Fruit fly (Drosophila melanogaster) whole organism, wandering third instar larva: ENCODE measurements around the gene ClpX.
A peak's percentile ranks its signal among the peaks of the same experiment; 100 is the strongest.

Source experiments
- Abd-B ChIP-seq: fragments of >200 bp; optimal IDR thresholded peaks from 2 replicates; lab custom pipeline; 2017; ENCODE audit warnings: missing biosample characterization, missing genetic modification characterization
- CG9705 ChIP-seq: fragments of 200-800 bp; sonication (Bioruptor generic); optimal IDR thresholded peaks from 2 replicates; lab custom pipeline; 2018; ENCODE audit warnings: missing biosample characterization, mild to moderate bottlenecking, missing genetic modification characterization
- Dfd ChIP-seq: fragments of >200 bp; optimal IDR thresholded peaks from 2 replicates; lab custom pipeline; 2017; ENCODE audit warnings: missing biosample characterization, missing genetic modification characterization
- Dif ChIP-seq: fragments of 200-275, 200-300 bp; sonication (Bioruptor generic); optimal IDR thresholded peaks from 2 replicates; lab custom pipeline; 2018; ENCODE audit warnings: missing biosample characterization, missing genetic modification characterization; ENCODE audit not compliant: partially characterized antibody
- GATAd ChIP-seq: sonication (Bioruptor generic); optimal IDR thresholded peaks from 2 replicates; lab custom pipeline; 2016; ENCODE audit warnings: missing biosample characterization, missing genetic modification characterization
- HLH106 ChIP-seq: fragments of 200-800 bp; optimal IDR thresholded peaks from 3 replicates; lab custom pipeline; 2019; ENCODE audit warnings: missing biosample characterization, mild to moderate bottlenecking, missing genetic modification characterization, moderate library complexity
- Hnf4 ChIP-seq: fragments of 200-800 bp; sonication (Bioruptor generic); optimal IDR thresholded peaks from 2 replicates; lab custom pipeline; 2016; ENCODE audit warnings: missing biosample characterization, mild to moderate bottlenecking, missing genetic modification characterization
- Hr78 ChIP-seq: fragments of >200 bp; optimal IDR thresholded peaks from 2 replicates; lab custom pipeline; 2017; ENCODE audit warnings: missing biosample characterization, missing genetic modification characterization
- Hr83 ChIP-seq: fragments of 200-300 bp; sonication (Bioruptor generic); optimal IDR thresholded peaks from 2 replicates; lab custom pipeline; 2016; ENCODE audit warnings: missing biosample characterization, mild to moderate bottlenecking, missing genetic modification characterization, moderate library complexity; ENCODE audit not compliant: poor library complexity, severe bottlenecking
- Mio ChIP-seq: sonication (Bioruptor generic); optimal IDR thresholded peaks from 2 replicates; lab custom pipeline; 2016; ENCODE audit warnings: missing biosample characterization, missing genetic modification characterization
- Myc ChIP-seq: fragments of >200 bp; optimal IDR thresholded peaks from 2 replicates; lab custom pipeline; 2017
- N ChIP-seq: fragments of >200 bp; optimal IDR thresholded peaks from 2 replicates; lab custom pipeline; 2018; ENCODE audit warnings: missing biosample characterization, missing external identifiers, missing genetic modification characterization
- OdsH ChIP-seq: fragments of 200-800 bp; sonication (Bioruptor generic); optimal IDR thresholded peaks from 2 replicates; lab custom pipeline; 2016; ENCODE audit warnings: missing biosample characterization, mild to moderate bottlenecking, missing genetic modification characterization
- Rel ChIP-seq, 2 experiments: fragments of 200-800 bp; sonication (Bioruptor generic) in 1 of 2; optimal IDR thresholded peaks; 2 replicates in 1 of 2; 3 replicates in 1 of 2; lab custom pipeline; 2016 to 2019; ENCODE audit warnings: mild to moderate bottlenecking in 2 of 2, missing biosample characterization in 2 of 2, missing genetic modification characterization in 2 of 2, moderate library complexity in 1 of 2
- Sp1 ChIP-seq: fragments of 200-800 bp; sonication (Bioruptor generic); optimal IDR thresholded peaks from 3 replicates; lab custom pipeline; 2019; ENCODE audit warnings: missing biosample characterization, mild to moderate bottlenecking, missing genetic modification characterization, moderate library complexity
- Vsx2 ChIP-seq: fragments of 200-300, 225-300 bp; sonication (Bioruptor generic); optimal IDR thresholded peaks from 2 replicates; lab custom pipeline; 2018; ENCODE audit warnings: missing biosample characterization, missing genetic modification characterization; ENCODE audit not compliant: partially characterized antibody
- br ChIP-seq: fragments of 200-800 bp; sonication (Bioruptor generic); optimal IDR thresholded peaks from 2 replicates; lab custom pipeline; 2016; ENCODE audit warnings: missing biosample characterization, missing genetic modification characterization
- brk ChIP-seq: fragments of 200-800 bp; sonication (Bioruptor generic); optimal IDR thresholded peaks from 2 replicates; lab custom pipeline; 2016; ENCODE audit warnings: missing biosample characterization, mild to moderate bottlenecking, missing genetic modification characterization
- dl ChIP-seq, 2 experiments: fragments of 175-275, 200-275 bp in 1 of 2; fragments of 200-275 bp in 1 of 2; sonication (Bioruptor generic); optimal IDR thresholded peaks; lab custom pipeline; 2018; ENCODE audit warnings: mild to moderate bottlenecking in 2 of 2, missing biosample characterization in 2 of 2, missing genetic modification characterization in 2 of 2, moderate library complexity in 2 of 2; ENCODE audit not compliant: partially characterized antibody in 2 of 2, insufficient read depth in 1 of 2
- dmrt93B ChIP-seq: fragments of 200-800 bp; sonication (Bioruptor generic); optimal IDR thresholded peaks from 2 replicates; lab custom pipeline; 2018; ENCODE audit warnings: missing biosample characterization, mild to moderate bottlenecking, missing genetic modification characterization
- ey ChIP-seq: fragments of 200-800 bp; sonication (Bioruptor generic); optimal IDR thresholded peaks from 2 replicates; lab custom pipeline; 2016; ENCODE audit warnings: missing biosample characterization, missing genetic modification characterization
- fru ChIP-seq: fragments of 200-800 bp; sonication (Bioruptor generic); optimal IDR thresholded peaks from 3 replicates; lab custom pipeline; 2016; ENCODE audit warnings: missing biosample characterization, mild to moderate bottlenecking, missing genetic modification characterization
- h ChIP-seq: fragments of 200-800 bp; sonication (Bioruptor generic); optimal IDR thresholded peaks from 3 replicates; lab custom pipeline; 2016; ENCODE audit warnings: missing biosample characterization, mild to moderate bottlenecking, missing genetic modification characterization
- jim ChIP-seq: fragments of 175-275, 200-325 bp; sonication (Bioruptor generic); optimal IDR thresholded peaks from 2 replicates; lab custom pipeline; 2016; ENCODE audit warnings: missing biosample characterization, mild to moderate bottlenecking, missing genetic modification characterization
- lola ChIP-seq: fragments of >200 bp; optimal IDR thresholded peaks from 2 replicates; lab custom pipeline; 2017; ENCODE audit warnings: missing biosample characterization, missing genetic modification characterization
- pan ChIP-seq: fragments of >200 bp; optimal IDR thresholded peaks from 2 replicates; lab custom pipeline; 2017
- psq ChIP-seq: fragments of 200-800 bp; sonication (Bioruptor generic); optimal IDR thresholded peaks from 3 replicates; lab custom pipeline; 2017; ENCODE audit warnings: missing biosample characterization, mild to moderate bottlenecking, missing genetic modification characterization, moderate library complexity
- rgr ChIP-seq: fragments of 200-800 bp; sonication (Bioruptor generic); optimal IDR thresholded peaks from 3 replicates; lab custom pipeline; 2016; ENCODE audit warnings: missing biosample characterization, mild to moderate bottlenecking, missing genetic modification characterization
- sage ChIP-seq: fragments of 200-800 bp; sonication (Bioruptor generic); optimal IDR thresholded peaks from 2 replicates; lab custom pipeline; 2016; ENCODE audit warnings: missing biosample characterization, mild to moderate bottlenecking, missing genetic modification characterization
- sv ChIP-seq: fragments of 200-800 bp; sonication (Bioruptor generic); optimal IDR thresholded peaks from 3 replicates; lab custom pipeline; 2016; ENCODE audit warnings: missing biosample characterization, missing genetic modification characterization
- tai ChIP-seq: sonication (Bioruptor generic); optimal IDR thresholded peaks from 2 replicates; lab custom pipeline; 2016; ENCODE audit warnings: missing biosample characterization, missing genetic modification characterization
- usp ChIP-seq: fragments of >200 bp; optimal IDR thresholded peaks from 2 replicates; lab custom pipeline; 2017; ENCODE audit warnings: missing biosample characterization, missing genetic modification characterization
- woc ChIP-seq: sonication (Bioruptor generic); optimal IDR thresholded peaks from 2 replicates; lab custom pipeline; 2016; ENCODE audit warnings: missing biosample characterization, mild to moderate bottlenecking, missing genetic modification characterization

Gene ClpX

dm6 chr3R:19902926-19903739, at the start of gene ClpX:
Gene ClpX (minus strand): TSS chr3R:19903689.
- TF ChIP-seq sage (GFP tag; lab: Kevin White, UChicago): no peak
- peak; percentile 77 for TF ChIP-seq Myc
- no peak for TF ChIP-seq Sp1
- TF ChIP-seq Rel (GFP tag; optimal IDR thresholded peaks at IDR 0.05; lab: Kevin White, UChicago): no peak
- TF ChIP-seq Rel (tag; optimal IDR thresholded peaks at IDR 0.05; lab: Kevin White, UChicago): peak; percentile 63
- TF ChIP-seq OdsH (GFP tag; lab: Kevin White, UChicago): no peak
- TF ChIP-seq woc: peak; percentile 77
- TF ChIP-seq HLH106 (tag; lab: Kevin White, UChicago): no peak
- TF ChIP-seq dl (GFP tag; optimal IDR thresholded peaks at IDR 0.05; lab: Kevin White, UChicago; ENCODE audit: insufficient read depth in 1 of 2, partially characterized antibody in 2 of 2): no peak
- TF ChIP-seq br (GFP tag; lab: Kevin White, UChicago): no peak

dm6 chr3R:19948143-19948542, 44.7 kb upstream of the ClpX start, which contains the start of gene CG4783:
Gene CG4783 (plus strand): TSS chr3R:19948443.
- TF ChIP-seq Dif (GFP tag; lab: Kevin White, UChicago) (no peak), dl (GFP tag; optimal IDR thresholded peaks at IDR 0.05; lab: Kevin White, UChicago; ENCODE audit: insufficient read depth in 1 of 2, partially characterized antibody in 2 of 2) (no peak), rgr (GFP tag; lab: Kevin White, UChicago) (no peak), Mio (GFP tag; lab: Kevin White, UChicago) (no peak), psq (GFP tag; lab: Kevin White, UChicago) (no peak), dmrt93B (GFP tag; lab: Kevin White, UChicago) (no peak), Hr83 (no peak), tai (GFP tag; lab: Kevin White, UChicago) (no peak), sv (GFP tag; lab: Kevin White, UChicago) (no peak), pan (lab: Kevin White, UChicago) (no peak), ey (no peak), fru (GFP tag; lab: Kevin White, UChicago) (no peak), Hnf4 (GFP tag; lab: Kevin White, UChicago) (no peak), HLH106 (tag; lab: Kevin White, UChicago) (no peak), br (GFP tag; lab: Kevin White, UChicago) (no peak), N (GFP tag; lab: Kevin White, UChicago) (no peak), woc (no peak), Myc (no peak), lola (GFP tag; lab: Kevin White, UChicago) (no peak), Vsx2 (GFP tag; lab: Kevin White, UChicago) (no peak)

dm6 chr3R:19942312-19942711, 38.8 kb upstream of the ClpX start, which contains the start of gene CG46042:
Gene CG46042 (minus strand): TSS chr3R:19942412.
- no peak for TF ChIP-seq dl (GFP tag; optimal IDR thresholded peaks at IDR 0.05; lab: Kevin White, UChicago; ENCODE audit: insufficient read depth in 1 of 2, partially characterized antibody in 2 of 2)
- TF ChIP-seq usp (GFP tag; lab: Kevin White, UChicago): no peak
- no peak for TF ChIP-seq Vsx2 (GFP tag; lab: Kevin White, UChicago)
- TF ChIP-seq jim (GFP tag; lab: Kevin White, UChicago): no peak
- TF ChIP-seq HLH106 (tag; lab: Kevin White, UChicago): no peak
- TF ChIP-seq Sp1: no peak
- no peak for TF ChIP-seq tai (GFP tag; lab: Kevin White, UChicago)
- no peak for TF ChIP-seq pan (lab: Kevin White, UChicago)
- TF ChIP-seq sv (GFP tag; lab: Kevin White, UChicago): no peak
- TF ChIP-seq CG9705 (GFP tag; lab: Kevin White, UChicago): no peak
- TF ChIP-seq lola (GFP tag; lab: Kevin White, UChicago): no peak
- TF ChIP-seq, all 38 proteins: peak for 0

- TF ChIP-seq h (GFP tag; lab: Kevin White, UChicago): no peak
- no peak for TF ChIP-seq dmrt93B (GFP tag; lab: Kevin White, UChicago)
- TF ChIP-seq Mio (GFP tag; lab: Kevin White, UChicago): no peak
- TF ChIP-seq rgr (GFP tag; lab: Kevin White, UChicago): no peak
- TF ChIP-seq brk (GFP tag; lab: Kevin White, UChicago): no peak
- TF ChIP-seq Abd-B (GFP tag; lab: Kevin White, UChicago): no peak
- TF ChIP-seq ey: no peak
- TF ChIP-seq woc: no peak
- TF ChIP-seq OdsH (GFP tag; lab: Kevin White, UChicago): no peak
- TF ChIP-seq Dfd: no peak
- no peak for TF ChIP-seq Hr78 (GFP tag; lab: Kevin White, UChicago)
- TF ChIP-seq GATAd (GFP tag; lab: Kevin White, UChicago): no peak
- no peak for TF ChIP-seq tai (GFP tag; lab: Kevin White, UChicago)
- TF ChIP-seq Hr83: no peak
- TF ChIP-seq, all 38 proteins: peak for 0
These were observed 35.6 kb upstream of the ClpX start for dm6 chr3R:19938941-19939587.
